Worm (Caenorhabditis elegans) whole organism, midembryonic: Measurements from ENCODE around the gene T19D12.9.

Experiments used
- ztf-23 ChIP-seq: fragments of 200-800 bp; sonication (Bioruptor generic); IDR thresholded peaks from 2 replicates; pipeline ENCODE4 v1.3.6; 2022; ENCODE audit warnings: missing genetic modification reagents, missing genetic modification characterization, missing compliant biosample characterization
- ztf-29 ChIP-seq: fragments of 200-800 bp; sonication (Bioruptor generic); IDR thresholded peaks from 2 replicates; pipeline ENCODE4 v1.3.6; 2022; ENCODE audit warnings: missing genetic modification reagents, missing genetic modification characterization, missing compliant biosample characterization

ce11 chrII:6642180-6642579, 12.0 kb downstream of the T19D12.9 start:
- TF ChIP-seq ztf-23 (GFP tag; lab: Robert Waterston, UW) (no peak), ztf-29 (GFP tag; lab: Robert Waterston, UW) (no peak)
